Worm (Caenorhabditis elegans): Measurements from ENCODE around the gene Y43C5B.2.

ce11 chrIV:10357072-10357471, 4.9 kb upstream of the Y43C5B.2 start, which contains the start of gene R11A8.1:
- TF ChIP-seq set-16 (GFP tag; IDR thresholded peaks at IDR 0.05) = no peak
- no peak for TF ChIP-seq unc-62 (GFP tag; optimal IDR thresholded peaks at IDR 0.05 in 1 of 2)
- no peak for TF ChIP-seq unc-62 (tag; optimal IDR thresholded peaks at IDR 0.05)
- TF ChIP-seq skn-1 (tag; optimal IDR thresholded peaks at IDR 0.05) = no peak
- no peak for TF ChIP-seq Y48G9A.11 (GFP tag; IDR thresholded peaks at IDR 0.05)
- no peak for TF ChIP-seq F26F4.8 (GFP tag; conservative IDR thresholded peaks at IDR 0.05)
- no peak for TF ChIP-seq aha-1 (tag)

Measured in whole organism, L4 larva.